Worm (Caenorhabditis elegans): ENCODE data around the gene hpo-34.

ce11 chrX:11499738-11500137 is 19.1 kb downstream of the hpo-34 start, which contains the start of gene T25C12.3:
- TF ChIP-seq C16A3.4 (tag; optimal IDR thresholded peaks at IDR 0.05) (no peak), blmp-1 (tag; optimal IDR thresholded peaks at IDR 0.05) (no peak), nhr-85 (tag) (no peak), ama-1 (optimal IDR thresholded peaks at IDR 0.05) (no peak), elt-3 (tag; optimal IDR thresholded peaks at IDR 0.05) (no peak), unc-62 (GFP tag; optimal IDR thresholded peaks at IDR 0.05) (no peak), nhr-12 (tag; optimal IDR thresholded peaks at IDR 0.05) (no peak), ceh-82 (tag; optimal IDR thresholded peaks at IDR 0.05) (no peak), C34B4.2 (tag; optimal IDR thresholded peaks at IDR 0.05) (no peak), mdl-1 (tag; optimal IDR thresholded peaks at IDR 0.05) (no peak), lsy-2 (tag; optimal IDR thresholded peaks at IDR 0.05) (no peak), isw-1 (GFP tag; IDR thresholded peaks at IDR 0.05) (no peak)

All from whole organism, L1 larva.